Fruit fly (Drosophila melanogaster) whole organism, embryonic: ENCODE results near the gene CG6225.

Source experiments
- Ada2b ChIP-seq: fragments of 200-800 bp; sonication (Bioruptor generic); IDR thresholded peaks from 2 replicates; pipeline ENCODE4 v1.3.6; 2022; ENCODE audit warnings: missing biosample characterization, missing genetic modification characterization
- Adf1 ChIP-seq: fragments of 200-800 bp; sonication (Bioruptor generic); IDR thresholded peaks from 2 replicates; pipeline ENCODE4 v1.3.6; 2022; ENCODE audit warnings: missing biosample characterization, missing genetic modification characterization
- CG10147 ChIP-seq: fragments of 200-800 bp; sonication (Bioruptor generic); optimal IDR thresholded peaks from 2 replicates; lab custom pipeline; 2019; ENCODE audit warnings: missing biosample characterization, mild to moderate bottlenecking, missing genetic modification characterization, moderate library complexity
- CG10209 ChIP-seq: fragments of 200-800 bp; sonication (Bioruptor generic); optimal IDR thresholded peaks from 3 replicates; lab custom pipeline; 2017; ENCODE audit warnings: missing biosample characterization, mild to moderate bottlenecking, missing genetic modification characterization, missing genetic modification reagents
- CG10565 ChIP-seq: fragments of 200-800 bp; sonication (Bioruptor generic); optimal IDR thresholded peaks from 3 replicates; lab custom pipeline; 2016; ENCODE audit warnings: missing biosample characterization, mild to moderate bottlenecking, missing genetic modification characterization
- CG10959 ChIP-seq: fragments of 200-800 bp; sonication (Bioruptor generic); IDR thresholded peaks from 2 replicates; pipeline ENCODE4 v1.3.6; 2022; ENCODE audit warnings: missing biosample characterization, missing genetic modification characterization
- CG11398 ChIP-seq: fragments of 200-800 bp; sonication (Bioruptor generic); optimal IDR thresholded peaks from 2 replicates; lab custom pipeline; 2016; ENCODE audit warnings: missing biosample characterization, missing genetic modification characterization
- CG12236 ChIP-seq: fragments of 200-800 bp; sonication (Bioruptor generic); optimal IDR thresholded peaks from 2 replicates; lab custom pipeline; 2016; ENCODE audit warnings: missing biosample characterization, missing genetic modification characterization
- CG13424 ChIP-seq: fragments of 200-800 bp; sonication (Bioruptor generic); optimal IDR thresholded peaks from 2 replicates; lab custom pipeline; 2019; ENCODE audit warnings: missing biosample characterization, mild to moderate bottlenecking, missing genetic modification characterization, moderate library complexity
- CG18262 ChIP-seq: fragments of 200-800 bp; optimal IDR thresholded peaks from 3 replicates; lab custom pipeline; 2019; ENCODE audit warnings: missing biosample characterization, mild to moderate bottlenecking, missing genetic modification characterization, moderate library complexity
- CG2199 ChIP-seq: fragments of 200-800 bp; sonication (Bioruptor generic); IDR thresholded peaks from 3 replicates; pipeline ENCODE4 v1.3.6; 2022; ENCODE audit warnings: missing biosample characterization, missing genetic modification characterization
- CG2889 ChIP-seq: fragments of 200-800 bp; sonication (Bioruptor generic); IDR thresholded peaks from 3 replicates; pipeline ENCODE4 v1.3.6; 2022; ENCODE audit warnings: missing biosample characterization, missing genetic modification characterization
- CG30020 ChIP-seq: fragments of 200-800 bp; optimal IDR thresholded peaks from 2 replicates; lab custom pipeline; 2019; ENCODE audit warnings: missing biosample characterization, mild to moderate bottlenecking, missing genetic modification characterization, moderate library complexity
- CG31388 ChIP-seq: fragments of 200-800 bp; sonication (Bioruptor generic); optimal IDR thresholded peaks from 2 replicates; lab custom pipeline; 2016; ENCODE audit warnings: missing biosample characterization, missing genetic modification characterization
- CG3407 ChIP-seq: fragments of 200-800 bp; sonication (Bioruptor generic); optimal IDR thresholded peaks from 2 replicates; lab custom pipeline; 2018; ENCODE audit warnings: missing biosample characterization, mild to moderate bottlenecking, missing genetic modification characterization
- CG34376 ChIP-seq: fragments of 200-800 bp; sonication (Bioruptor generic); optimal IDR thresholded peaks from 2 replicates; lab custom pipeline; 2018; ENCODE audit warnings: missing biosample characterization, mild to moderate bottlenecking, missing genetic modification characterization
- CG34422 ChIP-seq: fragments of 200-800 bp; sonication (Bioruptor generic); IDR thresholded peaks from 3 replicates; pipeline ENCODE4 v1.3.6; 2022; ENCODE audit warnings: missing biosample characterization, missing genetic modification characterization
- CG3838 ChIP-seq: fragments of 200-800 bp; sonication (Bioruptor generic); optimal IDR thresholded peaks from 3 replicates; lab custom pipeline; 2016; ENCODE audit warnings: missing biosample characterization, missing genetic modification characterization
- CG4854 ChIP-seq: fragments of 200-800 bp; sonication (Bioruptor generic); optimal IDR thresholded peaks from 2 replicates; lab custom pipeline; 2016; ENCODE audit warnings: missing biosample characterization, missing genetic modification characterization, inconsistent platforms
- CG6791 ChIP-seq: fragments of 200-800 bp; sonication (Bioruptor generic); IDR thresholded peaks from 3 replicates; pipeline ENCODE4 v1.3.6; 2022; ENCODE audit warnings: missing biosample characterization, missing genetic modification characterization; ENCODE audit not compliant: partially characterized antibody
- CG6813 ChIP-seq: fragments of 200-800 bp; sonication (Bioruptor generic); optimal IDR thresholded peaks from 2 replicates; lab custom pipeline; 2017; ENCODE audit warnings: missing biosample characterization, missing genetic modification characterization, mild to moderate bottlenecking, moderate library complexity, missing genetic modification reagents
- CG9609 ChIP-seq: fragments of 200-800 bp; sonication (Bioruptor generic); optimal IDR thresholded peaks from 3 replicates; lab custom pipeline; 2016; ENCODE audit warnings: missing biosample characterization, missing genetic modification characterization
- CG9876 ChIP-seq: fragments of 200-800 bp; sonication (Bioruptor generic); optimal IDR thresholded peaks from 2 replicates; lab custom pipeline; 2016; ENCODE audit warnings: missing biosample characterization, missing genetic modification characterization
- D ChIP-seq, 2 experiments: fragments of 200-800 bp in 1 of 2; fragments of >200 bp in 1 of 2; sonication (Bioruptor generic) in 1 of 2; optimal IDR thresholded peaks; 2 replicates in 1 of 2; 3 replicates in 1 of 2; lab custom pipeline; 2017; ENCODE audit warnings: mild to moderate bottlenecking in 1 of 2, missing biosample characterization in 1 of 2, missing genetic modification characterization in 1 of 2, missing genetic modification reagents in 1 of 2
- Dip2 ChIP-seq: fragments of 200-800 bp; sonication (Bioruptor generic); IDR thresholded peaks from 2 replicates; pipeline ENCODE4 v1.3.6; 2022; ENCODE audit warnings: missing biosample characterization, missing genetic modification characterization
- Dip3 ChIP-seq: fragments of 200-800 bp; sonication (Bioruptor generic); optimal IDR thresholded peaks from 3 replicates; lab custom pipeline; 2016; ENCODE audit warnings: missing biosample characterization, missing genetic modification characterization
- Elba2 ChIP-seq: fragments of 200-800 bp; sonication (Bioruptor generic); optimal IDR thresholded peaks from 3 replicates; lab custom pipeline; 2016; ENCODE audit warnings: missing biosample characterization, missing genetic modification characterization
- Ets97D ChIP-seq: fragments of 200-800 bp; sonication (Bioruptor generic); optimal IDR thresholded peaks from 3 replicates; lab custom pipeline; 2016; ENCODE audit warnings: missing biosample characterization, missing genetic modification characterization
- Fer2 ChIP-seq: fragments of 200-800 bp; sonication (Bioruptor generic); optimal IDR thresholded peaks from 2 replicates; lab custom pipeline; 2018; ENCODE audit warnings: missing biosample characterization, mild to moderate bottlenecking, missing genetic modification characterization, moderate library complexity
- Hand ChIP-seq: fragments of 200-800 bp; sonication (Bioruptor generic); optimal IDR thresholded peaks from 2 replicates; lab custom pipeline; 2017; ENCODE audit warnings: mild to moderate bottlenecking, missing biosample characterization, missing genetic modification reagents, missing genetic modification characterization
- Hey ChIP-seq: fragments of 200-800 bp; sonication (Bioruptor generic); optimal IDR thresholded peaks from 3 replicates; lab custom pipeline; 2018; ENCODE audit warnings: missing biosample characterization, mild to moderate bottlenecking, missing genetic modification characterization
- Hmr ChIP-seq: fragments of 200-800 bp; sonication (Bioruptor generic); optimal IDR thresholded peaks from 3 replicates; lab custom pipeline; 2017; ENCODE audit warnings: mild to moderate bottlenecking, missing biosample characterization, missing genetic modification reagents, missing genetic modification characterization
- Hr78 ChIP-seq, 2 experiments: fragments of 200-800 bp in 1 of 2; fragments of >200 bp in 1 of 2; sonication (Bioruptor generic) in 1 of 2; optimal IDR thresholded peaks; 2 replicates each; lab custom pipeline; 2017 to 2019; ENCODE audit warnings: missing biosample characterization in 2 of 2, missing genetic modification characterization in 2 of 2, mild to moderate bottlenecking in 1 of 2, moderate library complexity in 1 of 2
- MESR4 ChIP-seq: fragments of 200-800 bp; sonication (Bioruptor generic); optimal IDR thresholded peaks from 2 replicates; lab custom pipeline; 2018; ENCODE audit warnings: missing biosample characterization, mild to moderate bottlenecking, missing genetic modification characterization, moderate library complexity
- Poxn ChIP-seq: fragments of 200-800 bp; sonication (Bioruptor generic); IDR thresholded peaks from 2 replicates; pipeline ENCODE4 v1.3.6; 2022; ENCODE audit warnings: missing biosample characterization, missing genetic modification characterization
- Side ChIP-seq: fragments of 200-800 bp; sonication (Bioruptor generic); optimal IDR thresholded peaks from 2 replicates; lab custom pipeline; 2016; ENCODE audit warnings: missing biosample characterization, missing genetic modification characterization
- Sry-β ChIP-seq: fragments of 200-800 bp; sonication (Bioruptor generic); optimal IDR thresholded peaks from 2 replicates; lab custom pipeline; 2018; ENCODE audit warnings: missing biosample characterization, mild to moderate bottlenecking, missing genetic modification characterization, moderate library complexity
- Sry-δ ChIP-seq: fragments of 200-800 bp; sonication (Bioruptor generic); optimal IDR thresholded peaks from 2 replicates; lab custom pipeline; 2016; ENCODE audit warnings: missing biosample characterization, missing genetic modification characterization
- YL-1 ChIP-seq: fragments of 200-800 bp; sonication (Bioruptor generic); optimal IDR thresholded peaks from 3 replicates; lab custom pipeline; 2017; ENCODE audit warnings: missing biosample characterization, mild to moderate bottlenecking, missing genetic modification characterization
- cg ChIP-seq: fragments of 200-800 bp; sonication (Bioruptor generic); optimal IDR thresholded peaks from 3 replicates; lab custom pipeline; 2019; ENCODE audit warnings: missing biosample characterization, mild to moderate bottlenecking, missing genetic modification characterization, moderate library complexity
- eve ChIP-seq, 2 experiments: fragments of >200 bp; optimal IDR thresholded peaks; 2 replicates each; lab custom pipeline; 2017; ENCODE audit warnings: missing biosample characterization in 2 of 2, missing genetic modification characterization in 2 of 2
- her ChIP-seq: fragments of 200-800 bp; sonication (Bioruptor generic); optimal IDR thresholded peaks from 2 replicates; lab custom pipeline; 2016; ENCODE audit warnings: missing biosample characterization, missing genetic modification characterization
- ken ChIP-seq: fragments of 200-800 bp; sonication (Bioruptor generic); IDR thresholded peaks from 3 replicates; pipeline ENCODE4 v1.3.6; 2022; ENCODE audit warnings: missing biosample characterization, missing genetic modification characterization
- kni ChIP-seq: fragments of 200-800 bp; sonication (Bioruptor generic); optimal IDR thresholded peaks from 3 replicates; lab custom pipeline; 2017; ENCODE audit warnings: mild to moderate bottlenecking, missing biosample characterization, missing genetic modification reagents, missing genetic modification characterization
- lab ChIP-seq: fragments of 200-800 bp; sonication (Bioruptor generic); optimal IDR thresholded peaks from 3 replicates; lab custom pipeline; 2017; ENCODE audit warnings: missing biosample characterization, missing genetic modification characterization, mild to moderate bottlenecking, moderate library complexity, missing genetic modification reagents
- lbe ChIP-seq: fragments of 200-800 bp; sonication (Bioruptor generic); optimal IDR thresholded peaks from 2 replicates; lab custom pipeline; 2016; ENCODE audit warnings: missing biosample characterization, mild to moderate bottlenecking, missing genetic modification characterization
- nerfin-1 ChIP-seq: fragments of 200-800 bp; sonication (Bioruptor generic); optimal IDR thresholded peaks from 3 replicates; lab custom pipeline; 2019; ENCODE audit warnings: missing biosample characterization, mild to moderate bottlenecking, missing genetic modification characterization, moderate library complexity
- scrt ChIP-seq: fragments of 200-800 bp; sonication (Bioruptor generic); optimal IDR thresholded peaks from 2 replicates; lab custom pipeline; 2018; ENCODE audit warnings: missing biosample characterization, mild to moderate bottlenecking, missing genetic modification characterization, moderate library complexity

CG6225 gene

DNA sequence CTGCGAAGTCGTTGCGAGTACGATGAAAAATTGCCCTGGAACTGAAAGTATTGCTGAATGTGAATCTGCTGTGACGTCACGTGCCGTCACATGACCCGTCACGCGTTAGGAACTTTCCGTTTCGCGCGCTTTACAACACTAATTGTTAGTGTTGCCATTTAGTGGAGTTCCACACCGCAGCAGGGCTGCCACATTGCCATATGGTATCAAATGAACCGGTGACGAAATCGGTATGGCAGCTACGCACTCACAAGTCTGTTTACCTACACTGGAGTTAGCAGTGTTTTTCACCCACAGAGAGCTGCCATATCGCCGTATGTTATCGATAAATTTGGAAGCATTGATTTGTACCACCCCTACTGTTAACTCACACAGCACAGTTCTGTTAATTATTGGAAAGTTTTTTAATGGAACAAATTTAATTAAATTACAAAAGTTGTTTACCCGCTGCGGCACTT, 26.7 kb upstream of the CG6225 start, which contains the start of the genes Vha55 and Snx3 (continued):
- TF ChIP-seq Hey (peak; percentile 58), CG12236 (GFP tag; lab: Kevin White, UChicago) (peak; percentile 55), Ets97D (GFP tag; lab: Kevin White, UChicago) (peak; percentile 97)
- TF ChIP-seq, all 482 proteins: peak for 235

DNA sequence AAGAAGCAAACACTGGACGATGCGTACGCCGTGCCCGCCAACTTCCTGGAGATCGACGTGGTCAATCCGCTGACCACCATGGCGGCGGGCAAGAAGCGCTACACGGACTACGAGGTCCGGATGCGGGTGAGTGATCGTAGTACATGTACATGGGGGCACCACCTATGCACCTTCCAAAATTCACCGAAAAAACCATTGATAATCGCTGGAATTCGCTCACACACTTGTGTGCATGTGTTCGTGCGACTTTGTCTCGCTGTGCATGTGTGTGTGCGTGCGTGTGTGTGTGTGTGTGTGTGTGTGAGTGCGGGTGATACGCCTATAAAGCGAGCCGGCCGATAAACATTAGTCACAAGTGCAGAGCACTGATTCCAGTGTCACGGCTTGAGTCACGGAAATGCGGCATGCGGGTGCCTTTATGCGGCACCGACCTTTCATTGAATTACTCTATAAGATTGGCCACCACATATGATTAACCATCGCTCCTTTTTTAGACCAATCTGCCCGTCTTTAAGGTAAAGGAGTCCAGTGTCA, 25.9 kb upstream of the CG6225 start:
- TF ChIP-seq CG34422 (GFP tag; lab: Robert Waterston, UW) = no peak
- no peak for TF ChIP-seq her (GFP tag; lab: Kevin White, UChicago)
- no peak for TF ChIP-seq CG2889
- no peak for TF ChIP-seq CG10959 (GFP tag; lab: Robert Waterston, UW)
- TF ChIP-seq Side (GFP tag; lab: Kevin White, UChicago) = no peak
- no peak for TF ChIP-seq CG9609 (GFP tag; lab: Kevin White, UChicago)
- TF ChIP-seq CG6791 (GFP tag; lab: Robert Waterston, UW) = no peak
- TF ChIP-seq CG18262 (tag; lab: Kevin White, UChicago) = no peak
- TF ChIP-seq YL-1 (GFP tag; lab: Kevin White, UChicago) = no peak
- peak; percentile 27 for TF ChIP-seq kni (GFP tag; lab: Kevin White, UChicago)
- no peak for TF ChIP-seq CG10147 (GFP tag; lab: Kevin White, UChicago)
- TF ChIP-seq eve (GFP tag; optimal IDR thresholded peaks at IDR 0.05; lab: Kevin White, UChicago) = no peak
- no peak for TF ChIP-seq lbe (GFP tag; lab: Kevin White, UChicago)
- no peak for TF ChIP-seq CG3407 (GFP tag; lab: Kevin White, UChicago)
- TF ChIP-seq ken (GFP tag; lab: Robert Waterston, UW) = no peak
- TF ChIP-seq CG34376 = peak; percentile 9
- TF ChIP-seq Ada2b (GFP tag; lab: Robert Waterston, UW) = no peak
- no peak for TF ChIP-seq CG4854
- peak; percentile 15 for TF ChIP-seq D (optimal IDR thresholded peaks at IDR 0.05; lab: Kevin White, UChicago)
- no peak for TF ChIP-seq D (GFP tag; optimal IDR thresholded peaks at IDR 0.05; lab: Kevin White, UChicago)
- no peak for TF ChIP-seq Hmr
- no peak for TF ChIP-seq CG2199 (GFP tag; lab: Robert Waterston, UW)
- no peak for TF ChIP-seq nerfin-1 (tag; lab: Kevin White, UChicago)
- TF ChIP-seq Hand (GFP tag; lab: Kevin White, UChicago) = peak; percentile 6
- TF ChIP-seq CG6813 (GFP tag; lab: Kevin White, UChicago) = no peak
- TF ChIP-seq CG10209 (GFP tag; lab: Kevin White, UChicago) = no peak
- TF ChIP-seq Poxn = no peak
- no peak for TF ChIP-seq Dip3 (GFP tag; lab: Kevin White, UChicago)
- TF ChIP-seq Adf1 (GFP tag; lab: Robert Waterston, UW) = no peak
- TF ChIP-seq CG11398 = no peak
- no peak for TF ChIP-seq Dip2 (GFP tag; lab: Robert Waterston, UW)
- TF ChIP-seq CG30020 (tag; lab: Kevin White, UChicago) = no peak
- TF ChIP-seq MESR4 = no peak
- TF ChIP-seq CG31388 (GFP tag; lab: Kevin White, UChicago) = no peak
- TF ChIP-seq cg = peak; percentile 86
- TF ChIP-seq CG9876 = no peak
- no peak for TF ChIP-seq CG3838
- no peak for TF ChIP-seq CG13424 (tag; lab: Kevin White, UChicago)
- no peak for TF ChIP-seq CG10565 (GFP tag; lab: Kevin White, UChicago)
- peak in 1 of 2 experiments; percentile 34 for TF ChIP-seq Hr78 (GFP tag; optimal IDR thresholded peaks at IDR 0.05; lab: Kevin White, UChicago)
- TF ChIP-seq Sry-β = peak; percentile 33
- no peak for TF ChIP-seq lab (GFP tag; lab: Kevin White, UChicago)
- no peak for TF ChIP-seq scrt (GFP tag; lab: Kevin White, UChicago)
- TF ChIP-seq Fer2 (tag; lab: Kevin White, UChicago) = no peak
- no peak for TF ChIP-seq Sry-δ (GFP tag; lab: Kevin White, UChicago)
- no peak for TF ChIP-seq Elba2 (GFP tag; lab: Kevin White, UChicago)
